Worm (Caenorhabditis elegans): ENCODE data around the gene clec-166.

DNA sequence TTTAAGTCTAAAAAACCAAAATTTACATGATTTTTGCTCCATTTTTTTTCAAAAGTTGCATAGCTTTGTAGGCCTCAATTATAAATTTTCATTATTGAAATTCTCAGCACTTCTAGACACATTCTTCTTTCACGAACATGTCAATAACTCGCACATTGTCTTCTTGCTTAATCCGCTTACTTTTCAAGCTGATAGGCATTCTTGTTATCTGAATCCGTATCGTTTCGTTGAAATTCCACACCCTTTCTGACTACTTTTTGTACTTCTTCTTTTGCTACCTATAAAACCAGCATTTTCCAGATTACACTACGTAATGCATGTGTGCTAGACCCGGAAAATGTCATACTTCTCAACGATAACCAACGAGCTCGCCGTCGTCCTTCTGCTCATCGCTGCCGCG is 34.9 kb downstream of the clec-166 start, which contains the start of gene W09G12.9:
- TF ChIP-seq unc-62 (GFP tag; optimal IDR thresholded peaks at IDR 0.05) (no peak), zag-1 (tag; optimal IDR thresholded peaks at IDR 0.05) (no peak), unc-86 (tag; optimal IDR thresholded peaks at IDR 0.05) (no peak), nhr-237 (tag; optimal IDR thresholded peaks at IDR 0.05) (no peak)
